Fruit fly (Drosophila melanogaster) whole organism, embryonic: ENCODE results near the gene Uro.

Source experiments
- CG12391 ChIP-seq: fragments of 200-800 bp; sonication (Bioruptor generic); optimal IDR thresholded peaks from 3 replicates; lab custom pipeline; 2018; ENCODE audit warnings: missing biosample characterization, mild to moderate bottlenecking, missing genetic modification characterization, moderate library complexity
- CG14667 ChIP-seq: fragments of 200-800 bp; sonication (Bioruptor generic); IDR thresholded peaks from 2 replicates; pipeline ENCODE4 v1.3.6; 2022; ENCODE audit warnings: missing biosample characterization, missing genetic modification characterization
- CG1792 ChIP-seq: fragments of 200-800 bp; sonication (Bioruptor generic); optimal IDR thresholded peaks from 2 replicates; lab custom pipeline; 2016; ENCODE audit warnings: missing biosample characterization, missing genetic modification characterization
- CG2875 ChIP-seq: fragments of 200-800 bp; sonication (Bioruptor generic); optimal IDR thresholded peaks from 2 replicates; lab custom pipeline; 2017; ENCODE audit warnings: missing biosample characterization, mild to moderate bottlenecking, missing genetic modification characterization, missing genetic modification reagents
- CG33213 ChIP-seq: fragments of 200-800 bp; sonication (Bioruptor generic); optimal IDR thresholded peaks from 3 replicates; lab custom pipeline; 2016; ENCODE audit warnings: missing biosample characterization, missing genetic modification characterization
- CG3726 ChIP-seq: fragments of 200-800 bp; sonication (Bioruptor generic); IDR thresholded peaks from 3 replicates; pipeline ENCODE4, ENCODE4 v1.3.6; 2022; ENCODE audit warnings: missing biosample characterization, missing genetic modification characterization
- CG3838 ChIP-seq: fragments of 200-800 bp; sonication (Bioruptor generic); optimal IDR thresholded peaks from 3 replicates; lab custom pipeline; 2016; ENCODE audit warnings: missing biosample characterization, missing genetic modification characterization
- CG3847 ChIP-seq: fragments of 200-800 bp; sonication (Bioruptor generic); IDR thresholded peaks from 2 replicates; pipeline ENCODE4 v1.3.6; 2022; ENCODE audit warnings: missing biosample characterization, missing genetic modification characterization
- CG4328 ChIP-seq: fragments of 200-800 bp; sonication (Bioruptor generic); optimal IDR thresholded peaks from 3 replicates; lab custom pipeline; 2017; ENCODE audit warnings: missing biosample characterization, missing genetic modification reagents, missing genetic modification characterization
- CG6272 ChIP-seq: fragments of 200-800 bp; sonication (Bioruptor generic); IDR thresholded peaks from 2 replicates; pipeline ENCODE4 v1.3.6; 2022; ENCODE audit warnings: missing biosample characterization, missing genetic modification characterization
- CG6765 ChIP-seq: fragments of 200-800 bp; sonication (Bioruptor generic); optimal IDR thresholded peaks from 3 replicates; lab custom pipeline; 2017; ENCODE audit warnings: missing biosample characterization, mild to moderate bottlenecking, missing genetic modification characterization
- CG7839 ChIP-seq: fragments of 200-800 bp; sonication (Bioruptor generic); optimal IDR thresholded peaks from 3 replicates; lab custom pipeline; 2018; ENCODE audit warnings: missing biosample characterization, mild to moderate bottlenecking, missing genetic modification characterization, moderate library complexity
- CG8281 ChIP-seq: fragments of 200-800 bp; sonication (Bioruptor generic); optimal IDR thresholded peaks from 2 replicates; lab custom pipeline; 2018; ENCODE audit warnings: missing biosample characterization, mild to moderate bottlenecking, missing genetic modification characterization, moderate library complexity
- CG8944 ChIP-seq: fragments of 200-800 bp; sonication (Bioruptor generic); optimal IDR thresholded peaks from 3 replicates; lab custom pipeline; 2016; ENCODE audit warnings: missing biosample characterization, missing genetic modification characterization
- Camta ChIP-seq: fragments of 200-800 bp; sonication (Bioruptor generic); optimal IDR thresholded peaks from 2 replicates; lab custom pipeline; 2016; ENCODE audit warnings: missing biosample characterization, missing genetic modification characterization
- Doc3 ChIP-seq: fragments of 200-800 bp; sonication (Bioruptor generic); IDR thresholded peaks from 3 replicates; pipeline ENCODE4 v1.3.6; 2022; ENCODE audit warnings: missing biosample characterization, missing genetic modification characterization; ENCODE audit not compliant: partially characterized antibody
- Eip74EF ChIP-seq, 2 experiments: fragments of 200-800 bp in 1 of 2; fragments of >200 bp in 1 of 2; sonication (Bioruptor generic) in 1 of 2; optimal IDR thresholded peaks; 2 replicates each; lab custom pipeline; 2017 to 2019; ENCODE audit warnings: missing biosample characterization in 2 of 2, missing genetic modification characterization in 2 of 2, mild to moderate bottlenecking in 1 of 2, moderate library complexity in 1 of 2
- Fer2 ChIP-seq: fragments of 200-800 bp; sonication (Bioruptor generic); optimal IDR thresholded peaks from 2 replicates; lab custom pipeline; 2018; ENCODE audit warnings: missing biosample characterization, mild to moderate bottlenecking, missing genetic modification characterization, moderate library complexity
- Kr ChIP-seq: fragments of 200-800 bp; sonication (Bioruptor generic); optimal IDR thresholded peaks from 2 replicates; lab custom pipeline; 2017; ENCODE audit warnings: missing biosample characterization, mild to moderate bottlenecking, missing genetic modification characterization
- Lim3 ChIP-seq: fragments of 200-800 bp; sonication (Bioruptor generic); IDR thresholded peaks from 2 replicates; pipeline ENCODE4 v1.3.6; 2022; ENCODE audit warnings: missing biosample characterization, missing genetic modification characterization
- MTF-1 ChIP-seq: fragments of 200-800 bp; sonication (Bioruptor generic); optimal IDR thresholded peaks from 2 replicates; lab custom pipeline; 2018; ENCODE audit warnings: missing biosample characterization, mild to moderate bottlenecking, missing genetic modification characterization, borderline replicate concordance
- NFAT ChIP-seq: fragments of 200-800 bp; sonication (Bioruptor generic); IDR thresholded peaks from 2 replicates; pipeline ENCODE4 v1.3.6; 2022; ENCODE audit warnings: missing biosample characterization, missing genetic modification characterization
- Pdp1 ChIP-seq, 2 experiments: fragments of 200-800 bp; sonication (Bioruptor generic); optimal IDR thresholded peaks; 3 replicates each; lab custom pipeline; 2016; ENCODE audit warnings: missing biosample characterization in 2 of 2, missing genetic modification characterization in 2 of 2, mild to moderate bottlenecking in 1 of 2, moderate library complexity in 1 of 2
- Poxn ChIP-seq: fragments of 200-800 bp; sonication (Bioruptor generic); IDR thresholded peaks from 2 replicates; pipeline ENCODE4 v1.3.6; 2022; ENCODE audit warnings: missing biosample characterization, missing genetic modification characterization
- Ravus ChIP-seq: fragments of 200-800 bp; sonication (Bioruptor generic); IDR thresholded peaks from 2 replicates; pipeline ENCODE4 v1.3.6; 2022; ENCODE audit warnings: missing biosample characterization, missing genetic modification characterization
- az2 ChIP-seq: fragments of 200-800 bp; sonication (Bioruptor generic); optimal IDR thresholded peaks from 3 replicates; lab custom pipeline; 2016; ENCODE audit warnings: missing biosample characterization, missing genetic modification characterization
- chif ChIP-seq, 2 experiments: fragments of 200-800 bp; sonication (Bioruptor generic); optimal IDR thresholded peaks; 3 replicates each; lab custom pipeline; 2016; ENCODE audit warnings: missing biosample characterization in 2 of 2, missing genetic modification characterization in 2 of 2
- crol ChIP-seq: fragments of 200-800 bp; sonication (Bioruptor generic); IDR thresholded peaks from 2 replicates; pipeline ENCODE4 v1.3.6; 2022; ENCODE audit warnings: missing biosample characterization, missing genetic modification characterization
- fru ChIP-seq: fragments of >200 bp; optimal IDR thresholded peaks from 2 replicates; lab custom pipeline; 2017
- fu2 ChIP-seq: fragments of 200-800 bp; sonication (Bioruptor generic); optimal IDR thresholded peaks from 2 replicates; lab custom pipeline; 2016; ENCODE audit warnings: missing biosample characterization, missing genetic modification characterization
- gfzf ChIP-seq: fragments of 200-800 bp; sonication (Bioruptor generic); optimal IDR thresholded peaks from 2 replicates; lab custom pipeline; 2016; ENCODE audit warnings: missing biosample characterization, mild to moderate bottlenecking, missing genetic modification characterization, moderate library complexity
- gsb ChIP-seq: fragments of 200-800 bp; sonication (Bioruptor generic); IDR thresholded peaks from 2 replicates; pipeline ENCODE4 v1.3.6; 2022; ENCODE audit warnings: missing biosample characterization, missing genetic modification characterization
- ind ChIP-seq: fragments of 200-800 bp; sonication (Bioruptor generic); optimal IDR thresholded peaks from 3 replicates; lab custom pipeline; 2016; ENCODE audit warnings: missing biosample characterization, missing genetic modification characterization
- jumu ChIP-seq: fragments of 200-800 bp; sonication (Bioruptor generic); optimal IDR thresholded peaks from 3 replicates; lab custom pipeline; 2016; ENCODE audit warnings: missing biosample characterization, missing genetic modification characterization
- kah ChIP-seq: fragments of 200-800 bp; sonication (Bioruptor generic); optimal IDR thresholded peaks from 2 replicates; lab custom pipeline; 2018; ENCODE audit warnings: missing biosample characterization, mild to moderate bottlenecking, missing genetic modification characterization
- kni ChIP-seq: fragments of 200-800 bp; sonication (Bioruptor generic); optimal IDR thresholded peaks from 3 replicates; lab custom pipeline; 2017; ENCODE audit warnings: mild to moderate bottlenecking, missing biosample characterization, missing genetic modification reagents, missing genetic modification characterization
- mld ChIP-seq: fragments of 200-800 bp; sonication (Bioruptor generic); IDR thresholded peaks from 3 replicates; pipeline ENCODE4 v1.3.6; 2022; ENCODE audit warnings: missing biosample characterization, missing genetic modification characterization; ENCODE audit not compliant: partially characterized antibody
- nerfin-1 ChIP-seq: fragments of 200-800 bp; sonication (Bioruptor generic); optimal IDR thresholded peaks from 3 replicates; lab custom pipeline; 2019; ENCODE audit warnings: missing biosample characterization, mild to moderate bottlenecking, missing genetic modification characterization, moderate library complexity
- p53 ChIP-seq: fragments of 200-800 bp; sonication (Bioruptor generic); optimal IDR thresholded peaks from 2 replicates; lab custom pipeline; 2016; ENCODE audit warnings: missing biosample characterization, missing genetic modification characterization
- pho ChIP-seq: fragments of 200-800 bp; sonication (Bioruptor generic); optimal IDR thresholded peaks from 2 replicates; lab custom pipeline; 2016; ENCODE audit warnings: missing biosample characterization, missing genetic modification characterization
- prd ChIP-seq, 3 experiments: fragments of >200 bp in 2 of 3; fragments of 200-800 bp in 1 of 3; sonication (Bioruptor generic) in 1 of 3; optimal IDR thresholded peaks in 2 of 3; IDR thresholded peaks in 1 of 3; 2 replicates in 2 of 3; 3 replicates in 1 of 3; pipeline versions ENCODE4 v1.3.6 to Lab custom; 2017 to 2022; ENCODE audit warnings: missing biosample characterization in 1 of 3, missing genetic modification characterization in 1 of 3
- pzg ChIP-seq: fragments of 200-800 bp; sonication (Bioruptor generic); optimal IDR thresholded peaks from 3 replicates; lab custom pipeline; 2018; ENCODE audit warnings: missing biosample characterization, mild to moderate bottlenecking, missing genetic modification characterization, moderate library complexity
- ranshi ChIP-seq: fragments of 200-800 bp; sonication (Bioruptor generic); IDR thresholded peaks from 2 replicates; pipeline ENCODE4 v1.3.6; 2022; ENCODE audit warnings: missing biosample characterization, missing genetic modification characterization
- scrt ChIP-seq: fragments of 200-800 bp; sonication (Bioruptor generic); optimal IDR thresholded peaks from 2 replicates; lab custom pipeline; 2018; ENCODE audit warnings: missing biosample characterization, mild to moderate bottlenecking, missing genetic modification characterization, moderate library complexity
- sens-2 ChIP-seq: fragments of 200-800 bp; sonication (Bioruptor generic); IDR thresholded peaks from 2 replicates; pipeline ENCODE4 v1.3.6; 2022; ENCODE audit warnings: missing biosample characterization, missing genetic modification characterization
- slp2 ChIP-seq: fragments of 200-800 bp; sonication (Bioruptor generic); optimal IDR thresholded peaks from 2 replicates; lab custom pipeline; 2016; ENCODE audit warnings: missing biosample characterization, missing genetic modification characterization
- sug ChIP-seq: fragments of 200-800 bp; optimal IDR thresholded peaks from 2 replicates; lab custom pipeline; 2019; ENCODE audit warnings: missing biosample characterization, mild to moderate bottlenecking, missing genetic modification characterization, moderate library complexity
- wdn ChIP-seq: fragments of 200-800 bp; sonication (Bioruptor generic); IDR thresholded peaks from 2 replicates; pipeline ENCODE4 v1.3.6; 2022; ENCODE audit warnings: missing biosample characterization, missing genetic modification characterization
- wek ChIP-seq: fragments of 200-800 bp; sonication (Bioruptor generic); optimal IDR thresholded peaks from 3 replicates; lab custom pipeline; 2018; ENCODE audit warnings: missing biosample characterization, mild to moderate bottlenecking, missing genetic modification characterization, moderate library complexity

Uro gene

dm6 chr2L:7821279-7821848 is 41.5 kb downstream of the Uro start (continued):
- TF ChIP-seq mld: peak; percentile 76; the same call in 2 of the 3 replicates
- TF ChIP-seq CG3726 (GFP tag; lab: Robert Waterston, UW): peak; percentile 29; the same call in 1 of the 3 replicates
- peak; percentile 32 for TF ChIP-seq az2 (GFP tag; lab: Kevin White, UChicago)
- peak; percentile 53 for TF ChIP-seq Camta (GFP tag; lab: Kevin White, UChicago)
- peak; percentile 1 to 44 for TF ChIP-seq chif (GFP tag; optimal IDR thresholded peaks at IDR 0.05; lab: Kevin White, UChicago)
- no peak for TF ChIP-seq CG14667
- TF ChIP-seq ind (GFP tag; lab: Kevin White, UChicago): peak; percentile 51
- no peak for TF ChIP-seq CG6765 (GFP tag; lab: Kevin White, UChicago)
- TF ChIP-seq Eip74EF (GFP tag; optimal IDR thresholded peaks at IDR 0.05; lab: Kevin White, UChicago): peak in 1 of 2 experiments; percentile 28
- TF ChIP-seq gfzf (GFP tag; lab: Kevin White, UChicago): peak; percentile 20
- TF ChIP-seq CG33213: peak; percentile 38
- peak; percentile 34 for TF ChIP-seq pho
- no peak for TF ChIP-seq Lim3 (GFP tag; lab: Robert Waterston, UW)
- TF ChIP-seq MTF-1 (GFP tag; lab: Kevin White, UChicago): peak; percentile 33
- TF ChIP-seq CG8281: peak; percentile 54
- peak; percentile 49 to 63 for TF ChIP-seq Pdp1 (GFP tag; optimal IDR thresholded peaks at IDR 0.05; lab: Kevin White, UChicago)
- peak; percentile 77 for TF ChIP-seq Doc3 (GFP tag; lab: Robert Waterston, UW)
- TF ChIP-seq Ravus: no peak
- no peak for TF ChIP-seq Kr (GFP tag; lab: Kevin White, UChicago)
- no peak for TF ChIP-seq CG7839 (tag; lab: Kevin White, UChicago)
- TF ChIP-seq sens-2 (GFP tag; lab: Robert Waterston, UW): 0 out of 2 replicates have a peak, but pooled peaks have one; percentile 9
- TF ChIP-seq ranshi (GFP tag; lab: Robert Waterston, UW): 0 out of 2 replicates have a peak, but pooled peaks have one; percentile 9
- TF ChIP-seq sug (tag; lab: Kevin White, UChicago): peak; percentile 58
- TF ChIP-seq fru: no peak
- no peak for TF ChIP-seq p53 (GFP tag; lab: Kevin White, UChicago)
- TF ChIP-seq CG8944 (GFP tag; lab: Kevin White, UChicago): peak; percentile 36
- no peak for TF ChIP-seq CG3838 (GFP tag; lab: Kevin White, UChicago)
- TF ChIP-seq pzg (GFP tag; lab: Kevin White, UChicago): peak; percentile 64
- no peak for TF ChIP-seq kni (GFP tag; lab: Kevin White, UChicago)
- TF ChIP-seq kah (GFP tag; lab: Kevin White, UChicago): peak; percentile 68
- peak; percentile 51 for TF ChIP-seq CG3847
- TF ChIP-seq crol: no peak
- TF ChIP-seq CG1792 (GFP tag; lab: Kevin White, UChicago): peak; percentile 44
- TF ChIP-seq CG12391 (tag; lab: Kevin White, UChicago): peak; percentile 51
- peak; percentile 98 for TF ChIP-seq wek (GFP tag; lab: Kevin White, UChicago)
- TF ChIP-seq CG6272: peak; percentile 14; the same call in 1 of the 2 replicates
- peak; percentile 52 for TF ChIP-seq jumu
- TF ChIP-seq Poxn: no peak
- peak; percentile 70 for TF ChIP-seq NFAT (GFP tag; lab: Robert Waterston, UW)
- peak; percentile 79 for TF ChIP-seq scrt (GFP tag; lab: Kevin White, UChicago)
- TF ChIP-seq wdn: peak; percentile 44; the same call in 1 of the 2 replicates
- TF ChIP-seq CG4328 (GFP tag; lab: Kevin White, UChicago): peak; percentile 55
- TF ChIP-seq CG2875 (GFP tag; lab: Kevin White, UChicago): peak; percentile 39
- no peak for TF ChIP-seq prd (optimal IDR thresholded peaks at IDR 0.05; lab: Kevin White, UChicago)
- peak; percentile 62 for TF ChIP-seq prd (GFP tag; IDR thresholded peaks at IDR 0.05; lab: Robert Waterston, UW)
- TF ChIP-seq gsb (GFP tag; lab: Robert Waterston, UW): no peak
- TF ChIP-seq slp2 (GFP tag; lab: Kevin White, UChicago): peak; percentile 4
- peak; percentile 43 for TF ChIP-seq Fer2
- TF ChIP-seq fu2: peak; percentile 37
- peak; percentile 30 for TF ChIP-seq nerfin-1
